Fruit fly (Drosophila melanogaster) whole organism, embryonic: ENCODE data around the gene ATPsynepsilonL.

Source experiments
- C15 ChIP-seq: fragments of 200-800 bp; sonication (Bioruptor generic); IDR thresholded peaks from 3 replicates; pipeline ENCODE4 v1.3.6; 2022; ENCODE audit warnings: missing biosample characterization, missing genetic modification characterization
- CG10543 ChIP-seq: fragments of 200-800 bp; sonication (Bioruptor generic); optimal IDR thresholded peaks from 3 replicates; lab custom pipeline; 2017; ENCODE audit warnings: missing biosample characterization, mild to moderate bottlenecking, missing genetic modification characterization, moderate library complexity
- CG11696 ChIP-seq: fragments of 200-800 bp; sonication (Bioruptor generic); IDR thresholded peaks from 2 replicates; pipeline ENCODE4 v1.3.6; 2022; ENCODE audit warnings: missing biosample characterization, missing genetic modification characterization
- CG12219 ChIP-seq: fragments of 200-800 bp; sonication (Bioruptor generic); optimal IDR thresholded peaks from 3 replicates; lab custom pipeline; 2018; ENCODE audit warnings: missing biosample characterization, mild to moderate bottlenecking, missing genetic modification characterization
- CG12769 ChIP-seq: fragments of 200-800 bp; sonication (Bioruptor generic); optimal IDR thresholded peaks from 2 replicates; lab custom pipeline; 2019; ENCODE audit warnings: missing biosample characterization, mild to moderate bottlenecking, missing genetic modification characterization, moderate library complexity
- CG14014 ChIP-seq: fragments of 200-800 bp; sonication (Bioruptor generic); IDR thresholded peaks from 2 replicates; pipeline ENCODE4 v1.3.6; 2022; ENCODE audit warnings: missing biosample characterization, missing genetic modification characterization
- CG15514 ChIP-seq: fragments of 200-800 bp; sonication (Bioruptor generic); optimal IDR thresholded peaks from 3 replicates; lab custom pipeline; 2017; ENCODE audit warnings: missing biosample characterization, missing genetic modification characterization, mild to moderate bottlenecking, moderate library complexity, missing genetic modification reagents
- CG15696 ChIP-seq: fragments of 200-800 bp; sonication (Bioruptor generic); optimal IDR thresholded peaks from 2 replicates; lab custom pipeline; 2019; ENCODE audit warnings: missing biosample characterization, mild to moderate bottlenecking, missing genetic modification characterization, moderate library complexity
- CG18599 ChIP-seq: fragments of 200-800 bp; sonication (Bioruptor generic); optimal IDR thresholded peaks from 3 replicates; lab custom pipeline; 2017; ENCODE audit warnings: missing biosample characterization, missing genetic modification characterization, mild to moderate bottlenecking, moderate library complexity, missing genetic modification reagents
- CG2678 ChIP-seq: fragments of 200-800 bp; sonication (Bioruptor generic); optimal IDR thresholded peaks from 3 replicates; lab custom pipeline; 2019; ENCODE audit warnings: missing biosample characterization, mild to moderate bottlenecking, missing genetic modification characterization, moderate library complexity
- CG32532 ChIP-seq: fragments of 200-800 bp; sonication (Bioruptor generic); IDR thresholded peaks from 2 replicates; pipeline ENCODE4 v1.3.6; 2022; ENCODE audit warnings: missing biosample characterization, missing genetic modification characterization
- CG6654 ChIP-seq: fragments of 200-800 bp; sonication (Bioruptor generic); optimal IDR thresholded peaks from 2 replicates; lab custom pipeline; 2017; ENCODE audit warnings: missing biosample characterization, mild to moderate bottlenecking, missing genetic modification characterization
- CG6813 ChIP-seq: fragments of 200-800 bp; sonication (Bioruptor generic); optimal IDR thresholded peaks from 2 replicates; lab custom pipeline; 2017; ENCODE audit warnings: missing biosample characterization, missing genetic modification characterization, mild to moderate bottlenecking, moderate library complexity, missing genetic modification reagents
- CG8281 ChIP-seq: fragments of 200-800 bp; sonication (Bioruptor generic); optimal IDR thresholded peaks from 2 replicates; lab custom pipeline; 2018; ENCODE audit warnings: missing biosample characterization, mild to moderate bottlenecking, missing genetic modification characterization, moderate library complexity
- CG8290 ChIP-seq, 3 experiments: fragments of 200-800 bp; sonication (Bioruptor generic); optimal IDR thresholded peaks; 2 replicates each; lab custom pipeline; 2016 to 2019; ENCODE audit warnings: missing biosample characterization in 3 of 3, missing genetic modification characterization in 3 of 3, mild to moderate bottlenecking in 2 of 3, moderate library complexity in 1 of 3
- D ChIP-seq, 2 experiments: fragments of 200-800 bp in 1 of 2; fragments of >200 bp in 1 of 2; sonication (Bioruptor generic) in 1 of 2; optimal IDR thresholded peaks; 2 replicates in 1 of 2; 3 replicates in 1 of 2; lab custom pipeline; 2017; ENCODE audit warnings: mild to moderate bottlenecking in 1 of 2, missing biosample characterization in 1 of 2, missing genetic modification characterization in 1 of 2, missing genetic modification reagents in 1 of 2
- Eip74EF ChIP-seq, 2 experiments: fragments of 200-800 bp in 1 of 2; fragments of >200 bp in 1 of 2; sonication (Bioruptor generic) in 1 of 2; optimal IDR thresholded peaks; 2 replicates each; lab custom pipeline; 2017 to 2019; ENCODE audit warnings: missing biosample characterization in 2 of 2, missing genetic modification characterization in 2 of 2, mild to moderate bottlenecking in 1 of 2, moderate library complexity in 1 of 2
- GATAe ChIP-seq: fragments of 200-800 bp; sonication (Bioruptor generic); conservative IDR thresholded peaks from 2 replicates; pipeline ENCODE4 v1.3.6; 2022; ENCODE audit warnings: missing biosample characterization, missing genetic modification characterization
- Hey ChIP-seq: fragments of 200-800 bp; sonication (Bioruptor generic); optimal IDR thresholded peaks from 3 replicates; lab custom pipeline; 2018; ENCODE audit warnings: missing biosample characterization, mild to moderate bottlenecking, missing genetic modification characterization
- MBD-R2 ChIP-seq: fragments of 200-800 bp; sonication (Bioruptor generic); IDR thresholded peaks from 2 replicates; pipeline ENCODE4 v1.3.6; 2022; ENCODE audit warnings: missing biosample characterization, missing genetic modification characterization
- Med ChIP-seq: fragments of 200-800 bp; sonication (Bioruptor generic); peaks from one replicate; lab custom pipeline; 2016; ENCODE audit warnings: missing biosample characterization, missing genetic modification characterization, mild to moderate bottlenecking, inconsistent platforms, moderate library complexity
- Mrtf ChIP-seq: fragments of 200-800 bp; sonication (Bioruptor generic); IDR thresholded peaks from 3 replicates; pipeline ENCODE4 v1.3.6; 2022; ENCODE audit warnings: missing biosample characterization, missing genetic modification characterization
- Nf-YA ChIP-seq: fragments of 200-800 bp; sonication (Bioruptor generic); IDR thresholded peaks from 2 replicates; pipeline ENCODE4 v1.3.6; 2022; ENCODE audit warnings: missing biosample characterization, missing genetic modification characterization
- Pdp1 ChIP-seq, 2 experiments: fragments of 200-800 bp; sonication (Bioruptor generic); optimal IDR thresholded peaks; 3 replicates each; lab custom pipeline; 2016; ENCODE audit warnings: missing biosample characterization in 2 of 2, missing genetic modification characterization in 2 of 2, mild to moderate bottlenecking in 1 of 2, moderate library complexity in 1 of 2
- ap ChIP-seq: fragments of 200-800 bp; sonication (Bioruptor generic); IDR thresholded peaks from 2 replicates; pipeline ENCODE4 v1.3.6; 2022; ENCODE audit warnings: missing biosample characterization, missing genetic modification characterization
- bowl ChIP-seq: fragments of 200-800 bp; sonication (Bioruptor generic); IDR thresholded peaks from 2 replicates; pipeline ENCODE4 v1.3.6; 2022; ENCODE audit warnings: missing biosample characterization, missing genetic modification characterization
- caup ChIP-seq: fragments of 200-800 bp; sonication (Bioruptor generic); optimal IDR thresholded peaks from 3 replicates; lab custom pipeline; 2017; ENCODE audit warnings: missing biosample characterization, mild to moderate bottlenecking, missing genetic modification characterization, moderate library complexity; ENCODE audit not compliant: severe bottlenecking
- crol ChIP-seq: fragments of 200-800 bp; sonication (Bioruptor generic); IDR thresholded peaks from 2 replicates; pipeline ENCODE4 v1.3.6; 2022; ENCODE audit warnings: missing biosample characterization, missing genetic modification characterization
- crp ChIP-seq, 2 experiments: fragments of 200-800 bp; sonication (Bioruptor generic); optimal IDR thresholded peaks; 2 replicates in 1 of 2; 3 replicates in 1 of 2; lab custom pipeline; 2017; ENCODE audit warnings: missing biosample characterization in 2 of 2, missing genetic modification characterization in 2 of 2, mild to moderate bottlenecking in 1 of 2, moderate library complexity in 1 of 2
- da ChIP-seq: fragments of 200-800 bp; sonication (Bioruptor generic); optimal IDR thresholded peaks from 2 replicates; lab custom pipeline; 2016; ENCODE audit warnings: missing biosample characterization, missing genetic modification characterization
- exex ChIP-seq: fragments of 200-800 bp; sonication (Bioruptor generic); optimal IDR thresholded peaks from 4 replicates; lab custom pipeline; 2018; ENCODE audit warnings: missing biosample characterization, mild to moderate bottlenecking, missing genetic modification characterization, moderate library complexity
- ftz-f1 ChIP-seq: fragments of 200-800 bp; sonication (Bioruptor generic); optimal IDR thresholded peaks from 2 replicates; lab custom pipeline; 2016; ENCODE audit warnings: missing biosample characterization, missing genetic modification characterization
- gce ChIP-seq: fragments of 200-800 bp; sonication (Bioruptor generic); IDR thresholded peaks from 3 replicates; pipeline ENCODE4 v1.3.6; 2022; ENCODE audit warnings: missing biosample characterization, missing genetic modification characterization
- grn ChIP-seq: fragments of 200-800 bp; sonication (Bioruptor generic); optimal IDR thresholded peaks from 3 replicates; lab custom pipeline; 2017; ENCODE audit warnings: missing biosample characterization, missing genetic modification characterization
- gro ChIP-seq: fragments of 200-800 bp; sonication (Bioruptor generic); optimal IDR thresholded peaks from 2 replicates; lab custom pipeline; 2016; ENCODE audit warnings: missing biosample characterization, missing genetic modification characterization
- kni ChIP-seq: fragments of 200-800 bp; sonication (Bioruptor generic); optimal IDR thresholded peaks from 3 replicates; lab custom pipeline; 2017; ENCODE audit warnings: mild to moderate bottlenecking, missing biosample characterization, missing genetic modification reagents, missing genetic modification characterization
- lola ChIP-seq, 3 experiments: fragments of >200 bp in 2 of 3; fragments of 200-800 bp in 1 of 3; sonication (Bioruptor generic) in 1 of 3; optimal IDR thresholded peaks; 2 replicates each; lab custom pipeline; 2017 to 2019; ENCODE audit warnings: missing biosample characterization in 3 of 3, missing genetic modification characterization in 3 of 3, mild to moderate bottlenecking in 1 of 3, moderate library complexity in 1 of 3
- nerfin-1 ChIP-seq: fragments of 200-800 bp; sonication (Bioruptor generic); optimal IDR thresholded peaks from 3 replicates; lab custom pipeline; 2019; ENCODE audit warnings: missing biosample characterization, mild to moderate bottlenecking, missing genetic modification characterization, moderate library complexity
- pb ChIP-seq: fragments of 200-800 bp; sonication (Bioruptor generic); optimal IDR thresholded peaks from 3 replicates; lab custom pipeline; 2016; ENCODE audit warnings: missing biosample characterization, missing genetic modification characterization
- pho ChIP-seq: fragments of 200-800 bp; sonication (Bioruptor generic); optimal IDR thresholded peaks from 2 replicates; lab custom pipeline; 2016; ENCODE audit warnings: missing biosample characterization, missing genetic modification characterization
- phol ChIP-seq: fragments of 200-800 bp; sonication (Bioruptor generic); optimal IDR thresholded peaks from 3 replicates; lab custom pipeline; 2018; ENCODE audit warnings: missing biosample characterization, mild to moderate bottlenecking, missing genetic modification characterization, moderate library complexity
- sens ChIP-seq: fragments of 200-800 bp; sonication (Bioruptor generic); peaks from one replicate; lab custom pipeline; 2016; ENCODE audit warnings: missing biosample characterization, missing genetic modification characterization
- slp2 ChIP-seq: fragments of 200-800 bp; sonication (Bioruptor generic); optimal IDR thresholded peaks from 2 replicates; lab custom pipeline; 2016; ENCODE audit warnings: missing biosample characterization, missing genetic modification characterization
- so ChIP-seq: fragments of 200-800 bp; sonication (Bioruptor generic); IDR thresholded peaks from 3 replicates; pipeline ENCODE4 v1.3.6; 2022; ENCODE audit warnings: missing biosample characterization, missing genetic modification characterization
- sob ChIP-seq: fragments of 200-800 bp; sonication (Bioruptor generic); IDR thresholded peaks from 2 replicates; pipeline ENCODE4 v1.3.6; 2022; ENCODE audit warnings: missing biosample characterization, missing genetic modification characterization
- twi ChIP-seq: fragments of 200-800 bp; optimal IDR thresholded peaks from 2 replicates; lab custom pipeline; 2019; ENCODE audit warnings: missing biosample characterization, mild to moderate bottlenecking, missing genetic modification characterization, moderate library complexity
- vvl ChIP-seq: fragments of 200-800 bp; sonication (Bioruptor generic); IDR thresholded peaks from 2 replicates; pipeline ENCODE4 v1.3.6; 2022; ENCODE audit warnings: missing biosample characterization, missing genetic modification characterization
- zen ChIP-seq: fragments of 200-800 bp; sonication (Bioruptor generic); optimal IDR thresholded peaks from 3 replicates; lab custom pipeline; 2018; ENCODE audit warnings: missing biosample characterization, mild to moderate bottlenecking, missing genetic modification characterization, moderate library complexity

Gene ATPsynepsilonL

DNA sequence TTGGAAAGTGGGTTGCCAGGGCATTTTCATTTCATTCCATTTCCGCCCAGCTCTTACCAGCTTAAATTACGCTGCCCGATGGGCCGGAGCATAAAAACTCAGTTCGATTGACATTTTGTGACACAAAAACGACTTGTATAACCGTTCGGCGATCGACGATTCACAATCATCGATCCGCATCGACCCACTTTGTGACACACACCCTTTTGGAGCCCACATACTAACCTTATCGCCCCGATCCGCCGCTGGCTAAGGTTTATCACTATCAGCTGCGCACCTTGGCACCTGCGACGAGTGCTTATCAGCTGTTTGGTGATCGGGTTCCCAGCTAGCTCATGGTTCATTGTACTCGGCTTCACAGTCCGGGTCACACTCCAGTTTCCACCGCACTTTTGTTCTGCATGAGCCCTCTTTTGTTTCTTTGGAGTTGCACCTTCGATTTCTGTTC is 22.1 kb upstream of the ATPsynepsilonL start (continued):
- TF ChIP-seq crp (GFP tag; optimal IDR thresholded peaks at IDR 0.05; lab: Kevin White, UChicago) (peak in 1 of 2 experiments; percentile 7), GATAe (GFP tag; lab: Robert Waterston, UW) (peak; percentile 77), Pdp1 (GFP tag; optimal IDR thresholded peaks at IDR 0.05; lab: Kevin White, UChicago) (peak in 1 of 2 experiments; percentile 98), D (optimal IDR thresholded peaks at IDR 0.05; lab: Kevin White, UChicago) (no peak), D (GFP tag; optimal IDR thresholded peaks at IDR 0.05; lab: Kevin White, UChicago) (no peak), so (GFP tag; lab: Robert Waterston, UW) (0 out of 3 replicates have a peak, but pooled peaks have one; percentile 17), CG6654 (GFP tag; lab: Kevin White, UChicago) (no peak), kni (GFP tag; lab: Kevin White, UChicago) (peak; percentile 15), bowl (GFP tag; lab: Robert Waterston, UW) (no peak), CG10543 (GFP tag; lab: Kevin White, UChicago) (peak; percentile 91), crol (GFP tag; lab: Robert Waterston, UW) (peak; percentile 37; the same call in 1 of the 2 replicates), vvl (no peak), gce (0 out of 3 replicates have a peak, but pooled peaks have one; percentile 11), da (GFP tag; lab: Kevin White, UChicago) (no peak), zen (tag; lab: Kevin White, UChicago) (no peak), pb (no peak), grn (GFP tag; lab: Kevin White, UChicago) (peak; percentile 100), CG6813 (peak; percentile 33), CG12219 (GFP tag; lab: Kevin White, UChicago) (peak; percentile 8), caup (peak; percentile 10), lola (GFP tag; optimal IDR thresholded peaks at IDR 0.05; lab: Kevin White, UChicago) (peak in 1 of 3 experiments; percentile 10), CG15696 (tag; lab: Kevin White, UChicago) (no peak), ftz-f1 (peak; percentile 36), MBD-R2 (GFP tag; lab: Robert Waterston, UW) (peak; percentile 17; the same call in 1 of the 2 replicates), phol (tag; lab: Kevin White, UChicago) (no peak), slp2 (GFP tag; lab: Kevin White, UChicago) (no peak), CG15514 (GFP tag; lab: Kevin White, UChicago) (peak; percentile 20), Hey (tag; lab: Kevin White, UChicago) (peak; percentile 61), twi (peak; percentile 23), exex (tag; lab: Kevin White, UChicago) (peak; percentile 86), ap (no peak), CG8290 (GFP tag; optimal IDR thresholded peaks at IDR 0.05; lab: Kevin White, UChicago) (no peak), CG8290 (tag; optimal IDR thresholded peaks at IDR 0.05; lab: Kevin White, UChicago) (peak in 1 of 2 experiments; percentile 46), Med (GFP tag; lab: Kevin White, UChicago) (peak; percentile 79), Mrtf (GFP tag; lab: Robert Waterston, UW) (no peak), C15 (GFP tag; lab: Robert Waterston, UW) (0 out of 3 replicates have a peak, but pooled peaks have one; percentile 35), sens (GFP tag; lab: Kevin White, UChicago) (no peak), CG32532 (0 out of 2 replicates have a peak, but pooled peaks have one; percentile 24), pho (GFP tag; lab: Kevin White, UChicago) (no peak), CG14014 (GFP tag; lab: Robert Waterston, UW) (0 out of 2 replicates have a peak, but pooled peaks have one; percentile 43), CG11696 (GFP tag; lab: Robert Waterston, UW) (peak; percentile 67), CG2678 (tag; lab: Kevin White, UChicago) (peak; percentile 25), Eip74EF (GFP tag; optimal IDR thresholded peaks at IDR 0.05; lab: Kevin White, UChicago) (peak in 1 of 2 experiments; percentile 58), sob (GFP tag; lab: Robert Waterston, UW) (no peak), nerfin-1 (tag; lab: Kevin White, UChicago) (no peak), Nf-YA (GFP tag; lab: Robert Waterston, UW) (0 out of 2 replicates have a peak, but pooled peaks have one; percentile 20), CG8281 (no peak), gro (GFP tag; lab: Kevin White, UChicago) (peak; percentile 9), CG18599 (peak; percentile 32), CG12769 (peak; percentile 27)
